Worm (Caenorhabditis elegans) whole organism, young adult: Measurements from ENCODE around the gene nth-1.

ENCODE experiments used
- B0035.1 ChIP-seq: sonication (generic microtip); optimal IDR thresholded peaks from 2 replicates; lab custom pipeline; 2016; ENCODE audit warnings: missing genetic modification characterization, mild to moderate bottlenecking, missing compliant biosample characterization, missing genotype, missing genetic modification reagents
- B0261.1 ChIP-seq: sonication (generic microtip); optimal IDR thresholded peaks from 2 replicates; lab custom pipeline; 2016; ENCODE audit warnings: mild to moderate bottlenecking, missing genetic modification characterization, moderate library complexity, missing compliant biosample characterization
- C06A6.2 ChIP-seq: fragments of 200-800 bp; sonication (Bioruptor generic); conservative IDR thresholded peaks from 2 replicates; pipeline ENCODE4 v1.3.6; 2022; ENCODE audit warnings: missing genetic modification characterization, missing compliant biosample characterization
- D2030.7 ChIP-seq: fragments of 200-800 bp; sonication (Bioruptor generic); IDR thresholded peaks from 2 replicates; pipeline ENCODE4 v1.3.6; 2022; ENCODE audit warnings: missing genetic modification reagents, missing genetic modification characterization, missing compliant biosample characterization
- F10E7.11 ChIP-seq: sonication (generic microtip); optimal IDR thresholded peaks from 2 replicates; lab custom pipeline; 2017; ENCODE audit warnings: mild to moderate bottlenecking, missing genetic modification characterization, moderate library complexity, missing compliant biosample characterization
- F23B12.7 ChIP-seq: sonication (generic microtip); optimal IDR thresholded peaks from 2 replicates; lab custom pipeline; 2017; ENCODE audit warnings: missing genetic modification characterization, mild to moderate bottlenecking, missing compliant biosample characterization, antibody characterized with exemption, moderate library complexity; ENCODE audit not compliant: insufficient read depth
- F33H1.4 ChIP-seq: fragments of 200-800 bp; sonication (Bioruptor generic); IDR thresholded peaks from 2 replicates; pipeline ENCODE4 v1.3.6; 2022; ENCODE audit warnings: missing genetic modification reagents, missing genetic modification characterization, missing compliant biosample characterization
- F52B5.7 ChIP-seq: sonication (generic microtip); optimal IDR thresholded peaks from 2 replicates; lab custom pipeline; 2016; ENCODE audit warnings: mild to moderate bottlenecking, missing genetic modification characterization, missing compliant biosample characterization
- F55B11.4 ChIP-seq: sonication (generic microtip); optimal IDR thresholded peaks from 2 replicates; lab custom pipeline; 2016; ENCODE audit warnings: missing compliant biosample characterization, missing genetic modification characterization, borderline replicate concordance; ENCODE audit not compliant: insufficient read depth
- F57C9.4 ChIP-seq: sonication (generic microtip); optimal IDR thresholded peaks from 2 replicates; lab custom pipeline; 2017; ENCODE audit warnings: mild to moderate bottlenecking, missing genetic modification characterization, missing compliant biosample characterization
- T26A5.8 ChIP-seq: sonication (generic microtip); optimal IDR thresholded peaks from 2 replicates; lab custom pipeline; 2016; ENCODE audit warnings: missing genetic modification characterization, missing compliant biosample characterization
- Y56A3A.18 ChIP-seq: fragments of 200-800 bp; sonication (Bioruptor generic); IDR thresholded peaks from 2 replicates; pipeline ENCODE4 v1.3.6; 2022; ENCODE audit warnings: missing genetic modification reagents, missing genetic modification characterization, missing compliant biosample characterization
- Y79H2A.3 ChIP-seq: fragments of 200-800 bp; sonication (Bioruptor generic); conservative IDR thresholded peaks from 2 replicates; pipeline ENCODE4 v1.3.6; 2022; ENCODE audit warnings: missing genetic modification reagents, missing genetic modification characterization, missing compliant biosample characterization
- ZK185.1 ChIP-seq: sonication (generic microtip); optimal IDR thresholded peaks from 2 replicates; lab custom pipeline; 2016; ENCODE audit warnings: mild to moderate bottlenecking, missing genetic modification characterization, missing compliant biosample characterization; ENCODE audit not compliant: poor library complexity, severe bottlenecking
- aptf-2 ChIP-seq: fragments of 200-800 bp; sonication (Bioruptor generic); conservative IDR thresholded peaks from 2 replicates; pipeline ENCODE4 v1.3.6; 2022; ENCODE audit warnings: missing genetic modification reagents, missing genetic modification characterization, missing compliant biosample characterization
- athp-1 ChIP-seq: sonication (generic microtip); optimal IDR thresholded peaks from 2 replicates; lab custom pipeline; 2017; ENCODE audit warnings: mild to moderate bottlenecking, missing genetic modification characterization, missing compliant biosample characterization
- attf-3 ChIP-seq: fragments of 200-800 bp; sonication (Bioruptor generic); conservative IDR thresholded peaks from 2 replicates; pipeline ENCODE4 v1.3.6; 2022; ENCODE audit warnings: missing genetic modification reagents, missing genetic modification characterization, missing compliant biosample characterization
- attf-5 ChIP-seq: fragments of 200-800 bp; sonication (Bioruptor generic); optimal IDR thresholded peaks from 2 replicates; lab custom pipeline; 2018; ENCODE audit warnings: mild to moderate bottlenecking, missing genetic modification characterization, missing compliant biosample characterization
- attf-6 ChIP-seq: fragments of 200-800 bp; sonication (Bioruptor generic); IDR thresholded peaks from 2 replicates; pipeline ENCODE4 v1.3.6; 2022; ENCODE audit warnings: missing genetic modification reagents, missing genetic modification characterization, missing compliant biosample characterization
- ccch-3 ChIP-seq: fragments of 200-800 bp; sonication (Bioruptor generic); optimal IDR thresholded peaks from 2 replicates; lab custom pipeline; 2018; ENCODE audit warnings: mild to moderate bottlenecking, missing genetic modification characterization, missing compliant biosample characterization
- ceh-91 ChIP-seq: fragments of 200-800 bp; sonication (Bioruptor generic); IDR thresholded peaks from 2 replicates; pipeline ENCODE4 v1.3.6; 2022; ENCODE audit warnings: missing genetic modification reagents, missing genetic modification characterization, missing compliant biosample characterization
- dox-1 ChIP-seq: fragments of 200-800 bp; sonication (Bioruptor generic); IDR thresholded peaks from 2 replicates; pipeline ENCODE4 v1.3.6; 2022; ENCODE audit warnings: missing genetic modification reagents, missing genetic modification characterization, missing compliant biosample characterization
- dpff-1 ChIP-seq: sonication (generic microtip); optimal IDR thresholded peaks from 2 replicates; lab custom pipeline; 2017; ENCODE audit warnings: mild to moderate bottlenecking, missing genetic modification characterization, missing compliant biosample characterization
- dpl-1 ChIP-seq: fragments of 150-350 bp; optimal IDR thresholded peaks from 2 replicates; lab custom pipeline; 2014; ENCODE audit warnings: missing biosample characterization, missing genetic modification reagents, missing genetic modification characterization
- egl-18 ChIP-seq: fragments of 200-800 bp; sonication (Bioruptor generic); IDR thresholded peaks from 2 replicates; pipeline ENCODE4 v1.3.6; 2022; ENCODE audit warnings: missing genetic modification reagents, missing genetic modification characterization, missing compliant biosample characterization
- egrh-3 ChIP-seq: fragments of 200-800 bp; sonication (Bioruptor generic); IDR thresholded peaks from 2 replicates; pipeline ENCODE4 v1.3.6; 2022; ENCODE audit warnings: missing genetic modification reagents, missing genetic modification characterization, missing compliant biosample characterization
- hmg-1.2 ChIP-seq: fragments of 200-800 bp; sonication (Bioruptor generic); IDR thresholded peaks from 2 replicates; pipeline ENCODE4 v1.3.6; 2022; ENCODE audit warnings: missing genetic modification reagents, missing genetic modification characterization, missing compliant biosample characterization
- lin-35 ChIP-seq, 3 experiments: fragments of 150-350 bp in 2 of 3; sonication (generic microtip) in 1 of 3; optimal IDR thresholded peaks; 2 replicates each; lab custom pipeline; 2014 to 2018; ENCODE audit warnings: missing biosample characterization in 3 of 3, missing genetic modification characterization in 3 of 3, missing genetic modification reagents in 3 of 3
- lin-54 ChIP-seq: fragments of 200-800 bp; sonication (Bioruptor generic); optimal IDR thresholded peaks from 2 replicates; lab custom pipeline; 2018; ENCODE audit warnings: mild to moderate bottlenecking, missing genetic modification characterization, missing compliant biosample characterization
- lir-1 ChIP-seq: fragments of 200-800 bp; sonication (Bioruptor generic); conservative IDR thresholded peaks from 2 replicates; pipeline ENCODE4 v1.3.6; 2022; ENCODE audit warnings: missing genetic modification reagents, missing genetic modification characterization, missing compliant biosample characterization
- lsl-1 ChIP-seq: fragments of 200-800 bp; sonication (Bioruptor generic); optimal IDR thresholded peaks from 2 replicates; lab custom pipeline; 2018; ENCODE audit warnings: mild to moderate bottlenecking, missing genetic modification characterization, moderate library complexity, missing compliant biosample characterization
- lsy-27 ChIP-seq: sonication (generic microtip); optimal IDR thresholded peaks from 2 replicates; lab custom pipeline; 2017; ENCODE audit warnings: missing genetic modification characterization, mild to moderate bottlenecking, missing compliant biosample characterization, antibody characterized with exemption, missing genotype, borderline replicate concordance; ENCODE audit not compliant: insufficient read depth
- madf-3 ChIP-seq: fragments of 200-800 bp; sonication (Bioruptor generic); IDR thresholded peaks from 2 replicates; pipeline ENCODE4 v1.3.6; 2022; ENCODE audit warnings: missing genetic modification reagents, missing genetic modification characterization, missing compliant biosample characterization
- mxl-1 ChIP-seq: sonication (generic microtip); optimal IDR thresholded peaks from 2 replicates; lab custom pipeline; 2016; ENCODE audit warnings: missing genetic modification characterization, missing compliant biosample characterization
- nhr-80 ChIP-seq: sonication (generic microtip); optimal IDR thresholded peaks from 2 replicates; lab custom pipeline; 2016; ENCODE audit warnings: missing genetic modification characterization, missing compliant biosample characterization
- nhr-90 ChIP-seq: sonication (generic microtip); optimal IDR thresholded peaks from 2 replicates; lab custom pipeline; 2016; ENCODE audit warnings: missing genotype, mild to moderate bottlenecking, missing genetic modification characterization, missing compliant biosample characterization
- rcor-1 ChIP-seq: fragments of 200-800 bp; sonication (Bioruptor generic); IDR thresholded peaks from 2 replicates; pipeline ENCODE4 v1.3.6; 2022; ENCODE audit warnings: missing genetic modification reagents, missing genetic modification characterization, missing compliant biosample characterization
- repo-1 ChIP-seq: sonication (generic microtip); optimal IDR thresholded peaks from 2 replicates; lab custom pipeline; 2017; ENCODE audit warnings: mild to moderate bottlenecking, missing genetic modification characterization, missing compliant biosample characterization
- rpc-1 ChIP-seq, 2 experiments: fragments of 150-350 bp in 1 of 2; sonication (generic microtip) in 1 of 2; optimal IDR thresholded peaks; 2 replicates each; lab custom pipeline; 2014 to 2018; ENCODE audit warnings: missing biosample characterization in 1 of 2, missing genetic modification characterization in 1 of 2, missing genetic modification reagents in 1 of 2, missing genotype in 1 of 2
- snpc-3.4 ChIP-seq: sonication (generic microtip); optimal IDR thresholded peaks from 2 replicates; lab custom pipeline; 2017; ENCODE audit warnings: missing genetic modification characterization, mild to moderate bottlenecking, missing compliant biosample characterization, antibody characterized with exemption, moderate library complexity, missing genotype, missing genetic modification reagents
- tlf-1 ChIP-seq: fragments of 200-800 bp; sonication (Bioruptor generic); optimal IDR thresholded peaks from 2 replicates; lab custom pipeline; 2018; ENCODE audit warnings: mild to moderate bottlenecking, missing genetic modification characterization, missing compliant biosample characterization
- unc-130 ChIP-seq: sonication (generic microtip); optimal IDR thresholded peaks from 2 replicates; lab custom pipeline; 2016; ENCODE audit warnings: missing genetic modification reagents, missing genetic modification characterization, missing compliant biosample characterization
- unc-62 ChIP-seq: fragments of 150-350 bp; optimal IDR thresholded peaks from 2 replicates; lab custom pipeline; 2014; ENCODE audit warnings: missing biosample characterization, missing genetic modification reagents, missing genetic modification characterization
- ztf-22 ChIP-seq: fragments of 200-800 bp; sonication (Bioruptor generic); optimal IDR thresholded peaks from 2 replicates; lab custom pipeline; 2018; ENCODE audit warnings: mild to moderate bottlenecking, missing genetic modification characterization, moderate library complexity, missing compliant biosample characterization
- ztf-26 ChIP-seq: sonication (generic microtip); optimal IDR thresholded peaks from 2 replicates; lab custom pipeline; 2017; ENCODE audit warnings: missing genetic modification characterization, missing compliant biosample characterization
- ztf-28 ChIP-seq: fragments of 200-800 bp; sonication (Bioruptor generic); IDR thresholded peaks from 2 replicates; pipeline ENCODE4 v1.3.6; 2022; ENCODE audit warnings: missing genetic modification reagents, missing genetic modification characterization, missing compliant biosample characterization
- ztf-6 ChIP-seq: fragments of 200-800 bp; sonication (Bioruptor generic); IDR thresholded peaks from 2 replicates; pipeline ENCODE4 v1.3.6; 2022; ENCODE audit warnings: missing genetic modification reagents, missing genetic modification characterization, missing compliant biosample characterization

Gene nth-1

ce11 chrIII:4269220-4269935, 24.7 kb downstream of the nth-1 start, which contains the start of the genes sftb-1 and R10E4.1 (continued):
- TF ChIP-seq madf-3 (GFP tag; lab: Robert Waterston, UW) (no peak), T26A5.8 (tag; lab: Kevin White, UChicago) (no peak), nhr-80 (tag; lab: Kevin White, UChicago) (peak; percentile 23), C06A6.2 (0 out of 2 replicates have a peak, but pooled peaks have one; percentile 29), B0035.1 (tag; lab: Kevin White, UChicago) (no peak), egl-18 (GFP tag; lab: Robert Waterston, UW) (no peak), Y56A3A.18 (no peak), dpff-1 (tag; lab: Kevin White, UChicago) (no peak), ztf-22 (GFP tag; lab: Kevin White, UChicago) (no peak), F33H1.4 (GFP tag; lab: Robert Waterston, UW) (peak; percentile 38), repo-1 (tag; lab: Kevin White, UChicago) (peak; percentile 15), tlf-1 (GFP tag; lab: Kevin White, UChicago) (no peak), nhr-90 (tag; lab: Kevin White, UChicago) (no peak), ceh-91 (no peak), rcor-1 (GFP tag; lab: Robert Waterston, UW) (peak; percentile 40; the same call in 1 of the 2 replicates), dpl-1 (GFP tag; lab: Kevin White, UChicago) (peak; percentile 44), unc-62 (GFP tag; lab: Kevin White, UChicago) (no peak), F57C9.4 (tag; lab: Kevin White, UChicago) (no peak), B0261.1 (tag; lab: Kevin White, UChicago) (no peak), Y79H2A.3 (GFP tag; lab: Robert Waterston, UW) (no peak), attf-5 (GFP tag; lab: Kevin White, UChicago) (peak; percentile 36), F55B11.4 (tag; lab: Kevin White, UChicago) (no peak), F23B12.7 (tag; lab: Kevin White, UChicago) (peak; percentile 27), lin-54 (GFP tag; lab: Kevin White, UChicago) (peak; percentile 59), F52B5.7 (tag; lab: Kevin White, UChicago) (no peak), F10E7.11 (tag; lab: Kevin White, UChicago) (no peak), ccch-3 (GFP tag; lab: Kevin White, UChicago) (no peak), ZK185.1 (tag; lab: Kevin White, UChicago) (no peak), egrh-3 (GFP tag; lab: Robert Waterston, UW) (no peak), snpc-3.4 (tag; lab: Kevin White, UChicago) (no peak), lsl-1 (GFP tag; lab: Kevin White, UChicago) (peak; percentile 31), ztf-26 (tag; lab: Kevin White, UChicago) (no peak), lsy-27 (tag; lab: Kevin White, UChicago) (peak; percentile 5), attf-6 (GFP tag; lab: Robert Waterston, UW) (no peak), athp-1 (tag; lab: Kevin White, UChicago) (no peak), hmg-1.2 (GFP tag; lab: Robert Waterston, UW) (0 out of 2 replicates have a peak, but pooled peaks have one; percentile 13), ztf-6 (GFP tag; lab: Robert Waterston, UW) (no peak), mxl-1 (no peak), D2030.7 (0 out of 2 replicates have a peak, but pooled peaks have one; percentile 12), lin-35 (GFP tag; optimal IDR thresholded peaks at IDR 0.05; lab: Kevin White, UChicago) (peak in 1 of 3 experiments; percentile 66), lir-1 (GFP tag; lab: Robert Waterston, UW) (no peak), ztf-28 (GFP tag; lab: Robert Waterston, UW) (no peak), aptf-2 (GFP tag; lab: Robert Waterston, UW) (no peak), rpc-1 (optimal IDR thresholded peaks at IDR 0.05; lab: Kevin White, UChicago) (no peak), rpc-1 (tag; optimal IDR thresholded peaks at IDR 0.05; lab: Kevin White, UChicago) (no peak), unc-130 (no peak), dox-1 (GFP tag; lab: Robert Waterston, UW) (peak; percentile 74), attf-3 (GFP tag; lab: Robert Waterston, UW) (no peak)
